Fruit fly (Drosophila melanogaster) whole organism, embryonic: ENCODE measurements around the gene Slh.

Source experiments
- Awh ChIP-seq: fragments of 200-800 bp; sonication (Bioruptor generic); IDR thresholded peaks from 2 replicates; pipeline ENCODE4, ENCODE4 v1.3.6; 2022; ENCODE audit warnings: missing biosample characterization, missing genetic modification characterization
- CG10274 ChIP-seq: fragments of 200-800 bp; sonication (Bioruptor generic); optimal IDR thresholded peaks from 3 replicates; lab custom pipeline; 2017; ENCODE audit warnings: missing biosample characterization, mild to moderate bottlenecking, missing genetic modification characterization
- CG10543 ChIP-seq: fragments of 200-800 bp; sonication (Bioruptor generic); optimal IDR thresholded peaks from 3 replicates; lab custom pipeline; 2017; ENCODE audit warnings: missing biosample characterization, mild to moderate bottlenecking, missing genetic modification characterization, moderate library complexity
- CG10959 ChIP-seq: fragments of 200-800 bp; sonication (Bioruptor generic); IDR thresholded peaks from 2 replicates; pipeline ENCODE4 v1.3.6; 2022; ENCODE audit warnings: missing biosample characterization, missing genetic modification characterization
- CG11560 ChIP-seq: fragments of 200-800 bp; sonication (Bioruptor generic); IDR thresholded peaks from 3 replicates; pipeline ENCODE4 v1.3.6; 2022; ENCODE audit warnings: missing biosample characterization, missing genetic modification characterization
- CG11695 ChIP-seq: fragments of 200-800 bp; sonication (Bioruptor generic); IDR thresholded peaks from 3 replicates; pipeline ENCODE4 v1.3.6; 2022; ENCODE audit warnings: missing biosample characterization, missing genetic modification characterization
- CG12104 ChIP-seq: fragments of 200-800 bp; sonication (Bioruptor generic); optimal IDR thresholded peaks from 3 replicates; lab custom pipeline; 2016; ENCODE audit warnings: missing biosample characterization, missing genetic modification characterization
- CG14014 ChIP-seq: fragments of 200-800 bp; sonication (Bioruptor generic); IDR thresholded peaks from 2 replicates; pipeline ENCODE4 v1.3.6; 2022; ENCODE audit warnings: missing biosample characterization, missing genetic modification characterization
- CG16813 ChIP-seq: fragments of 200-800 bp; sonication (Bioruptor generic); IDR thresholded peaks from 3 replicates; pipeline ENCODE4 v1.3.6; 2022; ENCODE audit warnings: missing biosample characterization, missing genetic modification characterization; ENCODE audit not compliant: partially characterized antibody
- CG17359 ChIP-seq: fragments of 200-800 bp; sonication (Bioruptor generic); optimal IDR thresholded peaks from 3 replicates; lab custom pipeline; 2018; ENCODE audit warnings: missing biosample characterization, mild to moderate bottlenecking, missing genetic modification characterization, moderate library complexity
- CG18619 ChIP-seq: fragments of 200-800 bp; sonication (Bioruptor generic); optimal IDR thresholded peaks from 3 replicates; lab custom pipeline; 2017; ENCODE audit warnings: missing biosample characterization, mild to moderate bottlenecking, missing genetic modification characterization
- CG2889 ChIP-seq: fragments of 200-800 bp; sonication (Bioruptor generic); IDR thresholded peaks from 3 replicates; pipeline ENCODE4 v1.3.6; 2022; ENCODE audit warnings: missing biosample characterization, missing genetic modification characterization
- CG31224 ChIP-seq: fragments of 200-800 bp; sonication (Bioruptor generic); IDR thresholded peaks from 2 replicates; pipeline ENCODE4 v1.3.6; 2022; ENCODE audit warnings: missing biosample characterization, missing genetic modification characterization
- CG3838 ChIP-seq: fragments of 200-800 bp; sonication (Bioruptor generic); optimal IDR thresholded peaks from 3 replicates; lab custom pipeline; 2016; ENCODE audit warnings: missing biosample characterization, missing genetic modification characterization
- CG43689 ChIP-seq: fragments of 200-800 bp; sonication (Bioruptor generic); IDR thresholded peaks from 2 replicates; pipeline ENCODE4 v1.3.6; 2022; ENCODE audit warnings: missing biosample characterization, missing genetic modification characterization
- CG4854 ChIP-seq: fragments of 200-800 bp; sonication (Bioruptor generic); optimal IDR thresholded peaks from 2 replicates; lab custom pipeline; 2016; ENCODE audit warnings: missing biosample characterization, missing genetic modification characterization, inconsistent platforms
- CG5245 ChIP-seq: fragments of 200-800 bp; sonication (Bioruptor generic); optimal IDR thresholded peaks from 3 replicates; lab custom pipeline; 2016; ENCODE audit warnings: missing biosample characterization, missing genetic modification characterization
- CG6654 ChIP-seq: fragments of 200-800 bp; sonication (Bioruptor generic); optimal IDR thresholded peaks from 2 replicates; lab custom pipeline; 2017; ENCODE audit warnings: missing biosample characterization, mild to moderate bottlenecking, missing genetic modification characterization
- CG6765 ChIP-seq: fragments of 200-800 bp; sonication (Bioruptor generic); optimal IDR thresholded peaks from 3 replicates; lab custom pipeline; 2017; ENCODE audit warnings: missing biosample characterization, mild to moderate bottlenecking, missing genetic modification characterization
- CG7357 ChIP-seq: fragments of 200-800 bp; sonication (Bioruptor generic); IDR thresholded peaks from 3 replicates; pipeline ENCODE4 v1.3.6; 2022; ENCODE audit warnings: missing biosample characterization, missing genetic modification characterization
- CG8281 ChIP-seq: fragments of 200-800 bp; sonication (Bioruptor generic); optimal IDR thresholded peaks from 2 replicates; lab custom pipeline; 2018; ENCODE audit warnings: missing biosample characterization, mild to moderate bottlenecking, missing genetic modification characterization, moderate library complexity
- CTCF ChIP-seq: fragments of 200-800 bp; sonication (Bioruptor generic); optimal IDR thresholded peaks from 2 replicates; lab custom pipeline; 2017; ENCODE audit warnings: missing biosample characterization, mild to moderate bottlenecking, missing genetic modification characterization, moderate library complexity
- Eip74EF ChIP-seq, 2 experiments: fragments of 200-800 bp in 1 of 2; fragments of >200 bp in 1 of 2; sonication (Bioruptor generic) in 1 of 2; optimal IDR thresholded peaks; 2 replicates each; lab custom pipeline; 2017 to 2019; ENCODE audit warnings: missing biosample characterization in 2 of 2, missing genetic modification characterization in 2 of 2, mild to moderate bottlenecking in 1 of 2, moderate library complexity in 1 of 2
- Gsc ChIP-seq: fragments of 200-800 bp; sonication (Bioruptor generic); IDR thresholded peaks from 2 replicates; pipeline ENCODE4 v1.3.6; 2022; ENCODE audit warnings: missing biosample characterization, missing genetic modification characterization
- HHEX ChIP-seq: fragments of 200-800 bp; sonication (Bioruptor generic); optimal IDR thresholded peaks from 3 replicates; lab custom pipeline; 2017; ENCODE audit warnings: missing biosample characterization, mild to moderate bottlenecking, missing genetic modification characterization, missing genetic modification reagents
- HLHmδ ChIP-seq: fragments of 200-800 bp; sonication (Bioruptor generic); optimal IDR thresholded peaks from 2 replicates; lab custom pipeline; 2018; ENCODE audit warnings: missing biosample characterization, mild to moderate bottlenecking, missing genetic modification characterization, moderate library complexity
- Hr3 ChIP-seq: fragments of 200-800 bp; sonication (Bioruptor generic); optimal IDR thresholded peaks from 3 replicates; lab custom pipeline; 2016; ENCODE audit warnings: missing biosample characterization, missing genetic modification characterization
- Lim3 ChIP-seq: fragments of 200-800 bp; sonication (Bioruptor generic); IDR thresholded peaks from 2 replicates; pipeline ENCODE4 v1.3.6; 2022; ENCODE audit warnings: missing biosample characterization, missing genetic modification characterization
- MESR4 ChIP-seq: fragments of 200-800 bp; sonication (Bioruptor generic); optimal IDR thresholded peaks from 2 replicates; lab custom pipeline; 2018; ENCODE audit warnings: missing biosample characterization, mild to moderate bottlenecking, missing genetic modification characterization, moderate library complexity
- Nf-YC ChIP-seq: fragments of 200-800 bp; optimal IDR thresholded peaks from 3 replicates; lab custom pipeline; 2019; ENCODE audit warnings: missing biosample characterization, mild to moderate bottlenecking, missing genetic modification characterization, moderate library complexity
- Oli ChIP-seq: fragments of 200-800 bp; sonication (Bioruptor generic); optimal IDR thresholded peaks from 2 replicates; lab custom pipeline; 2018; ENCODE audit warnings: missing biosample characterization, mild to moderate bottlenecking, missing genetic modification characterization, moderate library complexity
- PHDP ChIP-seq: fragments of 200-800 bp; sonication (Bioruptor generic); optimal IDR thresholded peaks from 3 replicates; lab custom pipeline; 2018; ENCODE audit warnings: missing biosample characterization, mild to moderate bottlenecking, missing genetic modification characterization, moderate library complexity
- Six4 ChIP-seq: fragments of 200-800 bp; sonication (Bioruptor generic); optimal IDR thresholded peaks from 2 replicates; lab custom pipeline; 2016; ENCODE audit warnings: missing biosample characterization, missing genetic modification characterization
- cad ChIP-seq: fragments of >200 bp; optimal IDR thresholded peaks from 2 replicates; lab custom pipeline; 2017; ENCODE audit warnings: missing biosample characterization, missing genetic modification characterization
- crol ChIP-seq: fragments of 200-800 bp; sonication (Bioruptor generic); IDR thresholded peaks from 2 replicates; pipeline ENCODE4 v1.3.6; 2022; ENCODE audit warnings: missing biosample characterization, missing genetic modification characterization
- crp ChIP-seq, 2 experiments: fragments of 200-800 bp; sonication (Bioruptor generic); optimal IDR thresholded peaks; 2 replicates in 1 of 2; 3 replicates in 1 of 2; lab custom pipeline; 2017; ENCODE audit warnings: missing biosample characterization in 2 of 2, missing genetic modification characterization in 2 of 2, mild to moderate bottlenecking in 1 of 2, moderate library complexity in 1 of 2
- dan ChIP-seq: fragments of 200-800 bp; sonication (Bioruptor generic); IDR thresholded peaks from 2 replicates; pipeline ENCODE4 v1.3.6; 2022; ENCODE audit warnings: missing biosample characterization, missing genetic modification characterization
- dmrt99B ChIP-seq: fragments of 200-800 bp; sonication (Bioruptor generic); optimal IDR thresholded peaks from 2 replicates; lab custom pipeline; 2018; ENCODE audit warnings: missing biosample characterization, mild to moderate bottlenecking, missing genetic modification characterization, moderate library complexity
- eve ChIP-seq, 2 experiments: fragments of >200 bp; optimal IDR thresholded peaks; 2 replicates each; lab custom pipeline; 2017; ENCODE audit warnings: missing biosample characterization in 2 of 2, missing genetic modification characterization in 2 of 2
- fd102C ChIP-seq: fragments of 200-800 bp; sonication (Bioruptor generic); optimal IDR thresholded peaks from 2 replicates; lab custom pipeline; 2018; ENCODE audit warnings: missing biosample characterization, mild to moderate bottlenecking, missing genetic modification characterization, moderate library complexity
- gcm ChIP-seq: fragments of 200-800 bp; sonication (Bioruptor generic); optimal IDR thresholded peaks from 2 replicates; lab custom pipeline; 2019; ENCODE audit warnings: missing biosample characterization, mild to moderate bottlenecking, missing genetic modification characterization, moderate library complexity
- kah ChIP-seq: fragments of 200-800 bp; sonication (Bioruptor generic); optimal IDR thresholded peaks from 2 replicates; lab custom pipeline; 2018; ENCODE audit warnings: missing biosample characterization, mild to moderate bottlenecking, missing genetic modification characterization
- oc ChIP-seq: fragments of 200-800 bp; sonication (Bioruptor generic); optimal IDR thresholded peaks from 2 replicates; lab custom pipeline; 2018; ENCODE audit warnings: missing biosample characterization, mild to moderate bottlenecking, missing genetic modification characterization, moderate library complexity
- peb ChIP-seq: fragments of 200-800 bp; sonication (Bioruptor generic); IDR thresholded peaks from 2 replicates; pipeline ENCODE4 v1.3.6; 2022; ENCODE audit warnings: missing biosample characterization, missing genetic modification characterization
- run ChIP-seq: fragments of 200-800 bp; sonication (Bioruptor generic); optimal IDR thresholded peaks from 3 replicates; lab custom pipeline; 2018; ENCODE audit warnings: missing biosample characterization, mild to moderate bottlenecking, missing genetic modification characterization
- sd ChIP-seq: fragments of 200-800 bp; sonication (Bioruptor generic); optimal IDR thresholded peaks from 3 replicates; lab custom pipeline; 2018; ENCODE audit warnings: missing biosample characterization, mild to moderate bottlenecking, missing genetic modification characterization, moderate library complexity
- sim ChIP-seq: fragments of 200-800 bp; sonication (Bioruptor generic); IDR thresholded peaks from 2 replicates; pipeline ENCODE4 v1.3.6; 2022; ENCODE audit warnings: missing biosample characterization, missing genetic modification characterization
- sima ChIP-seq: fragments of 200-800 bp; sonication (Bioruptor generic); optimal IDR thresholded peaks from 2 replicates; lab custom pipeline; 2016; ENCODE audit warnings: missing biosample characterization, missing genetic modification characterization
- tgo ChIP-seq: fragments of 200-800 bp; sonication (Bioruptor generic); IDR thresholded peaks from 3 replicates; pipeline ENCODE4 v1.3.6; 2022; ENCODE audit warnings: missing biosample characterization, missing genetic modification characterization
- toy ChIP-seq: fragments of 200-800 bp; sonication (Bioruptor generic); IDR thresholded peaks from 2 replicates; pipeline ENCODE4 v1.3.6; 2022; ENCODE audit warnings: missing biosample characterization, missing genetic modification characterization
- ttk ChIP-seq: fragments of 200-800 bp; sonication (Bioruptor generic); IDR thresholded peaks from 2 replicates; pipeline ENCODE4 v2.1.2; 2022; ENCODE audit warnings: missing biosample characterization, missing genetic modification characterization

The Slh gene

dm6 chr2L:2467722-2468372 lies 24.6 kb downstream of the Slh start (continued):
- TF ChIP-seq dmrt99B = peak; percentile 2
- TF ChIP-seq kah (GFP tag; lab: Kevin White, UChicago) = no peak
- TF ChIP-seq MESR4 (GFP tag; lab: Kevin White, UChicago) = no peak
- no peak for TF ChIP-seq CG7357 (GFP tag; lab: Robert Waterston, UW)
- TF ChIP-seq crp (GFP tag; optimal IDR thresholded peaks at IDR 0.05; lab: Kevin White, UChicago) = no peak
- TF ChIP-seq Hr3 (GFP tag; lab: Kevin White, UChicago) = no peak
- TF ChIP-seq HHEX = no peak
- TF ChIP-seq sim = no peak
- TF ChIP-seq CG4854 (GFP tag; lab: Kevin White, UChicago) = no peak
- no peak for TF ChIP-seq CG6654 (GFP tag; lab: Kevin White, UChicago)
- TF ChIP-seq Oli (tag; lab: Kevin White, UChicago) = peak; percentile 44
- TF ChIP-seq Eip74EF (GFP tag; optimal IDR thresholded peaks at IDR 0.05; lab: Kevin White, UChicago) = no peak
- no peak for TF ChIP-seq dan (GFP tag; lab: Robert Waterston, UW)
- peak; percentile 31 for TF ChIP-seq CG17359 (tag; lab: Kevin White, UChicago)
- peak; percentile 10 for TF ChIP-seq sd (tag; lab: Kevin White, UChicago)
- TF ChIP-seq CG12104 (GFP tag; lab: Kevin White, UChicago) = no peak
- TF ChIP-seq Awh (GFP tag; lab: Robert Waterston, UW) = no peak
- no peak for TF ChIP-seq CG11695 (GFP tag; lab: Robert Waterston, UW)
- no peak for TF ChIP-seq eve (GFP tag; optimal IDR thresholded peaks at IDR 0.05; lab: Kevin White, UChicago)
- TF ChIP-seq CG10959 (GFP tag; lab: Robert Waterston, UW) = no peak
- TF ChIP-seq CG16813 (GFP tag; lab: Robert Waterston, UW) = no peak
- TF ChIP-seq Gsc (GFP tag; lab: Robert Waterston, UW) = no peak
- no peak for TF ChIP-seq CG43689 (GFP tag; lab: Robert Waterston, UW)
- no peak for TF ChIP-seq cad (GFP tag; lab: Kevin White, UChicago)
- no peak for TF ChIP-seq CG3838 (GFP tag; lab: Kevin White, UChicago)
- TF ChIP-seq Nf-YC = no peak
- TF ChIP-seq peb (GFP tag; lab: Robert Waterston, UW) = no peak
- TF ChIP-seq tgo (GFP tag; lab: Robert Waterston, UW) = peak; percentile 60
- TF ChIP-seq gcm = no peak
- TF ChIP-seq run = no peak
- no peak for TF ChIP-seq toy
- TF ChIP-seq HLHmδ (GFP tag; lab: Kevin White, UChicago) = no peak
- no peak for TF ChIP-seq CG31224 (GFP tag; lab: Robert Waterston, UW)
- no peak for TF ChIP-seq CG6765 (GFP tag; lab: Kevin White, UChicago)
- no peak for TF ChIP-seq CTCF (GFP tag; lab: Kevin White, UChicago)
- TF ChIP-seq PHDP = peak; percentile 19
- no peak for TF ChIP-seq CG8281 (tag; lab: Kevin White, UChicago)
- no peak for TF ChIP-seq CG10274
- TF ChIP-seq Six4 (GFP tag; lab: Kevin White, UChicago) = no peak
- no peak for TF ChIP-seq CG2889 (GFP tag; lab: Robert Waterston, UW)
- TF ChIP-seq crol (GFP tag; lab: Robert Waterston, UW) = no peak
- TF ChIP-seq ttk (GFP tag; lab: Robert Waterston, UW) = 0 out of 2 replicates have a peak, but pooled peaks have one; percentile 18
- TF ChIP-seq CG18619 (GFP tag; lab: Kevin White, UChicago) = no peak
- no peak for TF ChIP-seq CG5245 (GFP tag; lab: Kevin White, UChicago)
- TF ChIP-seq CG11560 = no peak
- no peak for TF ChIP-seq CG14014
- no peak for TF ChIP-seq sima (GFP tag; lab: Kevin White, UChicago)
- no peak for TF ChIP-seq oc (tag; lab: Kevin White, UChicago)
- TF ChIP-seq fd102C (GFP tag; lab: Kevin White, UChicago) = no peak
- no peak for TF ChIP-seq CG10543 (GFP tag; lab: Kevin White, UChicago)
- no peak for TF ChIP-seq Lim3
